Fruit fly (Drosophila melanogaster) whole organism: ENCODE results near the gene CG10958.

Source experiments
- Dll ChIP-seq: fragments of >200 bp; optimal IDR thresholded peaks from 2 replicates; lab custom pipeline; 2017
- EcR ChIP-seq, 2 experiments: fragments of >200 bp; optimal IDR thresholded peaks; 2 replicates each; lab custom pipeline; 2017; ENCODE audit warnings: missing biosample characterization in 2 of 2, missing genetic modification characterization in 2 of 2, missing genetic modification reagents in 2 of 2
- pan ChIP-seq: fragments of >200 bp; optimal IDR thresholded peaks from 2 replicates; lab custom pipeline; 2017
- psq ChIP-seq: fragments of >200 bp; optimal IDR thresholded peaks from 2 replicates; lab custom pipeline; 2017
- usp ChIP-seq: fragments of >200 bp; optimal IDR thresholded peaks from 2 replicates; lab custom pipeline; 2017; ENCODE audit warnings: missing biosample characterization, missing genetic modification characterization, mixed read lengths

DNA sequence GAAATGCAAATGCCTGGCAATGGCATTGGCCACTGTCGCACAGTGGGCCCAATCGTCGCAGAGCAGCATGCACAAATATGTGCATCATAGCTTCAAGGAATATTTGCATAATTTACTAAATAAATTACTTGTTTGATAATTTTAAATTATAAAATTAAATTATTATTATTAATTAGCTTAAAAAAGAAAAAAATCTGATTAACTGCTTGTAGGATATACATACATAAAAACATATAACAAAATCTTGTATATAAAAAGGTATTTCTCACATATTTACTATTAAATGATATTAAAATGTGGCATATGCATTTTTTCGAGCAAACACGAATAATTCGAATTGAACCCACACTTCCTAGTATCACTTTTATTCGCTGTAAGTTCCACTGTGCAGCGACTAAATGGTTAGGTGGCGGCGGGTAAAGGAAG is 6.8 kb upstream of the CG10958 start:
- TF ChIP-seq Dll (lab: Kevin White, UChicago) = no peak
- no peak for TF ChIP-seq EcR (GFP tag; optimal IDR thresholded peaks at IDR 0.05; lab: Kevin White, UChicago)
- no peak for TF ChIP-seq usp (GFP tag; lab: Kevin White, UChicago)
- no peak for TF ChIP-seq pan (lab: Kevin White, UChicago)
- TF ChIP-seq psq = no peak
